Comparison of ENCODE assay signal across 1 worm cellular context in the genomic region with DNA sequence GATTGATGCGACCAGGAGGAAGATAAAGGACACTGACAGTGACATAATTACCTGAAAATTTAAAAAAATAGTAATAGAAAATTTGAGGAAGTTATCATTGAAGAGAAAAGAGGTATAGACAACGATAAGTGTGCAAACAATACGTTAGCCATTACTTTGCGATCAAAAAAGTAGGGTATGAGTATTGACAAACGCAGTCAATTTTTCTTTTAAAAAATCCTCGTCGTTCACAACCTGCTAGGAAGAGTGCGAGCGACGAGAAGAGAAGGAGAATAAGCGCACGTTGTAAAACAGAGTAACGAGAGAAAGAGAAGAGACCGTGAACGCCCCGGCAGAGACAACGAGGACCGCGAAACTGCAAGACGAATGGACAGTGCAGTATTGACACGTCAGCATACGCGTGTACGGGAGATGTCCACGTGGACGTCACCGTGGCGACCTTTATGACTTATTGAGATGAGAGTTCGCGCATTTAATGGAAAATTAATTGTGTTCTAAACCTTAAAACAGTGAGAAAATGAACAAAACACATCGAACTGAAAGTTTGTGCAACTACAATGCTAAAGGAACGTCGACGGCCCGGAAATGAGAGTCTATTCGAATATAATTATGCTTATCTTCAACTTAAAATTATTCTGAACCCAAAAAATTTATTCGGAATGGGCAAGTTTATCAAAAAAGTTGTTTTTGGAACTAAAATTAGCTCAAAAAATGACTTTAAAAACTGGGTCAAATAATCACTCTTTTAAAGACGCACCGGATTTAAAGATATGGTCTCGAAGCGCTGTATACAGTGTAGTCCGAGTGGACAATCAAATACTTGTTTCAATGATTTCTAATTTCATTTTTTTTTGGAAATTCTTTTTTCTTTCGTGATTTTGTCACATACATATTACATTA.
TF ChIP-seq lines count a peak whose summit lies in the region.

Gene pdi-1 (minus strand): TSS at position 51 of the 900 bp plus-strand sequence.
Gene C14B1.2 (plus strand): TSS at position 850 of the 900 bp plus-strand sequence.

TF ChIP-seq in whole organism, L1 larva, 84 proteins besides CTCF, POLR2A, EP300 and RAD21 (continued from another document):
- TF ChIP-seq hlh-4 (tag; optimal IDR thresholded peaks at IDR 0.05; lab: Kevin White, UChicago) (no peak), lin-35 (GFP tag; optimal IDR thresholded peaks at IDR 0.05; lab: Kevin White, UChicago) (peak; percentile 17 to 31), nhr-11 (tag; optimal IDR thresholded peaks at IDR 0.05; lab: Kevin White, UChicago) (no peak), zag-1 (tag; optimal IDR thresholded peaks at IDR 0.05; lab: Kevin White, UChicago) (no peak), aly-2 (tag; optimal IDR thresholded peaks at IDR 0.05; lab: Kevin White, UChicago) (no peak)
